Worm (Caenorhabditis elegans): ENCODE data around the gene hir-1.

- no peak for TF ChIP-seq him-1 (tag; optimal IDR thresholded peaks at IDR 0.05)
- no peak for TF ChIP-seq dao-5 (tag; optimal IDR thresholded peaks at IDR 0.05)
- no peak for TF ChIP-seq W03F9.2 (tag; optimal IDR thresholded peaks at IDR 0.05)
Measured at ce11 chrV:5477719-5478118, 44.2 kb upstream of the hir-1 start.

Data from whole organism, L4/young adult.